Worm (Caenorhabditis elegans) whole organism, L3 larva: ENCODE measurements around the gene chil-11.
A peak's percentile ranks its signal among the peaks of the same experiment; 100 is the strongest.

Experiments
- R02D3.7 ChIP-seq: fragments of 150-350 bp; optimal IDR thresholded peaks from 2 replicates; lab custom pipeline; 2014; ENCODE audit warnings: missing biosample characterization, missing genetic modification characterization
- ceh-82 ChIP-seq: fragments of 150-350 bp; optimal IDR thresholded peaks from 2 replicates; lab custom pipeline; 2014; ENCODE audit warnings: missing biosample characterization, missing genetic modification characterization
- egl-5 ChIP-seq: fragments of 150-350 bp; optimal IDR thresholded peaks from 2 replicates; lab custom pipeline; 2017; ENCODE audit warnings: missing biosample characterization, missing genetic modification reagents, missing genetic modification characterization, inconsistent platforms
- elt-1 ChIP-seq: fragments of 150-350 bp; optimal IDR thresholded peaks from 2 replicates; lab custom pipeline; 2014; ENCODE audit warnings: missing biosample characterization, missing genetic modification characterization
- elt-2 ChIP-seq: sonication (generic microtip); optimal IDR thresholded peaks from 2 replicates; lab custom pipeline; 2016; ENCODE audit warnings: missing genetic modification reagents, mild to moderate bottlenecking, missing genetic modification characterization, missing compliant biosample characterization
- elt-3 ChIP-seq, 3 experiments: fragments of 150-350 bp in 1 of 3; sonication (generic microtip) in 2 of 3; optimal IDR thresholded peaks; 2 replicates in 2 of 3; 4 replicates in 1 of 3; lab custom pipeline; 2014 to 2017; ENCODE audit warnings: missing biosample characterization in 3 of 3, missing genetic modification characterization in 3 of 3
- fkh-10 ChIP-seq: sonication (generic microtip); optimal IDR thresholded peaks from 2 replicates; lab custom pipeline; 2017; ENCODE audit warnings: missing biosample characterization, missing genetic modification reagents, missing genetic modification characterization
- fos-1 ChIP-seq: fragments of 150-350 bp; optimal IDR thresholded peaks from 2 replicates; lab custom pipeline; 2014; ENCODE audit warnings: missing biosample characterization, missing genetic modification characterization
- hmg-11 ChIP-seq: sonication (generic microtip); optimal IDR thresholded peaks from 2 replicates; lab custom pipeline; 2016; ENCODE audit warnings: missing genetic modification characterization, missing compliant biosample characterization
- jun-1 ChIP-seq: fragments of 150-350 bp; optimal IDR thresholded peaks from 2 replicates; lab custom pipeline; 2014; ENCODE audit warnings: missing biosample characterization, missing genetic modification reagents, missing genetic modification characterization
- lin-39 ChIP-seq: fragments of 150-350 bp; optimal IDR thresholded peaks from 2 replicates; lab custom pipeline; 2018; ENCODE audit warnings: missing biosample characterization, missing genetic modification reagents, missing genetic modification characterization
- lsy-12 ChIP-seq: sonication (generic microtip); optimal IDR thresholded peaks from 2 replicates; lab custom pipeline; 2016; ENCODE audit warnings: mild to moderate bottlenecking, missing genetic modification characterization, missing compliant biosample characterization
- mdl-1 ChIP-seq: fragments of 150-350 bp; optimal IDR thresholded peaks from 2 replicates; lab custom pipeline; 2014; ENCODE audit warnings: missing biosample characterization, missing genetic modification characterization
- mml-1 ChIP-seq: fragments of 150-350 bp; sonication (generic microtip); optimal IDR thresholded peaks from 3 replicates; lab custom pipeline; 2014; ENCODE audit warnings: missing biosample characterization, missing genetic modification characterization
- nfya-1 ChIP-seq: sonication (generic microtip); optimal IDR thresholded peaks from 2 replicates; lab custom pipeline; 2017; ENCODE audit warnings: missing genetic modification characterization, mild to moderate bottlenecking, missing compliant biosample characterization, antibody characterized with exemption, moderate library complexity; ENCODE audit not compliant: insufficient read depth
- nhr-11 ChIP-seq: fragments of 150-350 bp; optimal IDR thresholded peaks from 2 replicates; lab custom pipeline; 2014; ENCODE audit warnings: missing biosample characterization, missing genetic modification characterization
- nhr-23 ChIP-seq: fragments of 150-350 bp; optimal IDR thresholded peaks from 2 replicates; lab custom pipeline; 2014; ENCODE audit warnings: missing biosample characterization, missing genetic modification reagents, missing genetic modification characterization
- nhr-25 ChIP-seq: sonication (generic microtip); optimal IDR thresholded peaks from 2 replicates; lab custom pipeline; 2017; ENCODE audit warnings: missing biosample characterization, missing genetic modification characterization
- nhr-28 ChIP-seq: fragments of 150-350 bp; optimal IDR thresholded peaks from 2 replicates; lab custom pipeline; 2014; ENCODE audit warnings: missing biosample characterization, missing genetic modification characterization
- nhr-43 ChIP-seq: sonication (generic microtip); optimal IDR thresholded peaks from 2 replicates; lab custom pipeline; 2016; ENCODE audit warnings: mild to moderate bottlenecking, missing genetic modification characterization, missing compliant biosample characterization; ENCODE audit not compliant: poor library complexity, severe bottlenecking
- nhr-76 ChIP-seq: fragments of 150-350 bp; sonication (generic microtip); optimal IDR thresholded peaks from 5 replicates; lab custom pipeline; 2014; ENCODE audit warnings: missing biosample characterization, missing genetic modification characterization
- pha-4 ChIP-seq: fragments of 150-350 bp; optimal IDR thresholded peaks from 2 replicates; lab custom pipeline; 2014; ENCODE audit warnings: missing biosample characterization, missing genetic modification reagents, missing genetic modification characterization
- pqm-1 ChIP-seq: fragments of 150-350 bp; optimal IDR thresholded peaks from 2 replicates; lab custom pipeline; 2017; ENCODE audit warnings: missing biosample characterization, missing genetic modification characterization, inconsistent platforms
- sea-2 ChIP-seq: fragments of 150-350 bp; sonication (generic microtip); optimal IDR thresholded peaks from 4 replicates; lab custom pipeline; 2014; ENCODE audit warnings: missing biosample characterization, missing genetic modification reagents, missing genetic modification characterization
- skn-1 ChIP-seq: fragments of 150-350 bp; optimal IDR thresholded peaks from 2 replicates; lab custom pipeline; 2014; ENCODE audit warnings: missing biosample characterization, missing genetic modification characterization
- snpc-4 ChIP-seq: fragments of 150-350 bp; optimal IDR thresholded peaks from 2 replicates; lab custom pipeline; 2014; ENCODE audit warnings: missing biosample characterization, missing genetic modification characterization
- unc-39 ChIP-seq: sonication (generic microtip); optimal IDR thresholded peaks from 4 replicates; lab custom pipeline; 2017; ENCODE audit warnings: missing biosample characterization, missing genetic modification characterization
- unc-62 ChIP-seq: fragments of 150-350 bp; sonication (generic microtip); optimal IDR thresholded peaks from 4 replicates; lab custom pipeline; 2014; ENCODE audit warnings: missing biosample characterization, missing genetic modification reagents, missing genetic modification characterization
- zag-1 ChIP-seq: fragments of 150-350 bp; optimal IDR thresholded peaks from 2 replicates; lab custom pipeline; 2014; ENCODE audit warnings: missing biosample characterization, missing genetic modification characterization

chil-11 gene

ce11 chrIV:5754821-5755220 is 13.7 kb downstream of the chil-11 start:
- TF ChIP-seq fos-1: no peak
- peak; percentile 49 for TF ChIP-seq nhr-23 (tag; lab: Kevin White, UChicago)
- TF ChIP-seq, all 47 proteins: peak for 1

DNA sequence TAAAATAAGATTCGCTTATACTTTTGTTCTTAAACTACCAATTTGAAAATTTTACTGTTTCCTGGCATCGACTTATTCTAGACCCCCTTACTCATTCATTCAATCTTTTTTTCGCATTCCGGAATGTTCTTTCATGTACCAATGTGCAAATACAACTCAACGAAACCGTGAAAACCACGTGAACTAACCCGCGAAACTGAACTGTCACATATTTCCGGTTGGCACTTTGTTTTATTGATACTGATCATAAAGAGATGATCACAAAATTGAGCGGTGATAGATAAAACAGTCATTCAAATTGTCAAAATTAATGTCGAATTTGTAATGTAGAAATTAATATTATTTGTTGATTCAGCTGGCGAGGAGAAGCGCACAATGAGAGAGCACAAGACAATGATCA is 14.8 kb downstream of the chil-11 start:
- TF ChIP-seq pha-4 (peak; percentile 69), jun-1 (tag; lab: Kevin White, UChicago) (peak; percentile 49), elt-2 (tag; lab: Kevin White, UChicago) (peak; percentile 86), pqm-1 (peak; percentile 93), ceh-82 (tag; lab: Kevin White, UChicago) (no peak)

- TF ChIP-seq elt-3 (tag; optimal IDR thresholded peaks at IDR 0.05; lab: Kevin White, UChicago) (no peak), nfya-1 (tag; lab: Kevin White, UChicago) (no peak), sea-2 (GFP tag; lab: Kevin White, UChicago) (no peak), nhr-28 (tag; lab: Kevin White, UChicago) (no peak), jun-1 (tag; lab: Kevin White, UChicago) (no peak), R02D3.7 (tag; lab: Kevin White, UChicago) (no peak), skn-1 (tag; lab: Kevin White, UChicago) (no peak), lsy-12 (tag; lab: Kevin White, UChicago) (no peak), nhr-11 (tag; lab: Kevin White, UChicago) (no peak), hmg-11 (tag; lab: Kevin White, UChicago) (no peak), zag-1 (no peak), snpc-4 (tag; lab: Kevin White, UChicago) (no peak)
Measured at ce11 chrIV:5757762-5758161, 16.6 kb downstream of the chil-11 start, which contains the start of gene nhr-46. Gene nhr-46, minus strand, starts transcription at chrIV:5757862.

- TF ChIP-seq mdl-1 (tag; lab: Kevin White, UChicago) (no peak), nhr-28 (tag; lab: Kevin White, UChicago) (no peak), skn-1 (tag; lab: Kevin White, UChicago) (no peak), egl-5 (tag; lab: Kevin White, UChicago) (no peak), elt-1 (tag; lab: Kevin White, UChicago) (peak; percentile 88), nhr-25 (tag; lab: Kevin White, UChicago) (peak; percentile 13), snpc-4 (tag; lab: Kevin White, UChicago) (no peak), fkh-10 (no peak)
Measured at ce11 chrIV:5758695-5759094, 17.6 kb downstream of the chil-11 start.

DNA sequence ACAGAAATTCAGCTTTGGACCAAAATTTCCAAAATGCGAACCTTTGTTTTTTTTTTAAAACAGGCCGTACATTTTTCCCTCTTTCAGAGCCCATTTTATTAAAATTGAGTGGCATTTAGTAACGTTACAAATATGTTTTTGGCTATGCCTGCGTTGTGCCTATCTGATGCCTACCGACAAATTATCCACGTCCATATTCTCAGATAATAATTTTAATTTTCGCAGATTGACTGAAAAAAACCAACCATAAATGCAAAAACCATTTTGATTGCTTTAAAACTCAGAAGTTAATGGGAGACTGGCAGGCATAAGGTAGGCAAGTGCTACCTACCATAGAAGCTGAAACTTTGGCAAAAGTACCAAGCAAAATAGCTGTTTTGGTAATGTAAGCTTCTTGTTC is 19.5 kb downstream of the chil-11 start:
- TF ChIP-seq unc-62 (GFP tag; lab: Kevin White, UChicago): no peak
- no peak for TF ChIP-seq pha-4
- TF ChIP-seq zag-1: no peak
- TF ChIP-seq nhr-23 (tag; lab: Kevin White, UChicago): no peak
- TF ChIP-seq lin-39: no peak
- no peak for TF ChIP-seq elt-1 (tag; lab: Kevin White, UChicago)
- TF ChIP-seq nhr-28 (tag; lab: Kevin White, UChicago): no peak

ce11 chrIV:5761211-5761907 is 20.2 kb downstream of the chil-11 start:
- TF ChIP-seq nhr-76 (no peak), elt-1 (tag; lab: Kevin White, UChicago) (peak; percentile 68)
- TF ChIP-seq, all 47 proteins: peak for 1

- peak; percentile 6 for TF ChIP-seq mml-1 (tag; lab: Kevin White, UChicago)
- peak; percentile 67 for TF ChIP-seq elt-2 (tag; lab: Kevin White, UChicago)
- TF ChIP-seq nhr-43 (tag; lab: Kevin White, UChicago): peak; percentile 22
- no peak for TF ChIP-seq unc-39 (tag; lab: Kevin White, UChicago)
- peak; percentile 89 for TF ChIP-seq pqm-1
- peak; percentile 59 for TF ChIP-seq jun-1 (tag; lab: Kevin White, UChicago)
- TF ChIP-seq nhr-25 (tag; lab: Kevin White, UChicago): peak; percentile 10
- no peak for TF ChIP-seq lin-39
Measured at ce11 chrIV:5762770-5763169, 21.6 kb downstream of the chil-11 start.
